Worm (Caenorhabditis elegans) whole organism, L1 larva: ENCODE measurements around the gene F53B2.5.

Source experiments
- alr-1 ChIP-seq: fragments of 200-800 bp; sonication (Bioruptor generic); optimal IDR thresholded peaks from 2 replicates; lab custom pipeline; 2018; ENCODE audit warnings: borderline replicate concordance, mild to moderate bottlenecking, missing genetic modification characterization, missing compliant biosample characterization
- blmp-1 ChIP-seq: fragments of 150-350 bp; optimal IDR thresholded peaks from 2 replicates; lab custom pipeline; 2014; ENCODE audit warnings: missing biosample characterization, missing genetic modification characterization
- ceh-82 ChIP-seq, 3 experiments: fragments of 150-350 bp in 1 of 3; sonication (generic microtip) in 2 of 3; optimal IDR thresholded peaks; 2 replicates each; lab custom pipeline; 2014 to 2017; ENCODE audit warnings: missing biosample characterization in 3 of 3, missing genetic modification characterization in 3 of 3
- egl-13 ChIP-seq: sonication (generic microtip); optimal IDR thresholded peaks from 2 replicates; lab custom pipeline; 2016; ENCODE audit warnings: missing genotype, missing genetic modification reagents, missing genetic modification characterization, missing compliant biosample characterization
- lin-13 ChIP-seq: fragments of 150-350 bp; optimal IDR thresholded peaks from 2 replicates; lab custom pipeline; 2014; ENCODE audit warnings: missing biosample characterization, missing genetic modification reagents, missing genetic modification characterization
- lin-15B ChIP-seq: fragments of 150-350 bp; sonication (generic microtip); optimal IDR thresholded peaks from 3 replicates; lab custom pipeline; 2014; ENCODE audit warnings: missing biosample characterization, missing genetic modification characterization
- nhr-76 ChIP-seq: sonication (generic microtip); optimal IDR thresholded peaks from 2 replicates; lab custom pipeline; 2017; ENCODE audit warnings: missing biosample characterization, missing genetic modification characterization
- nhr-77 ChIP-seq: fragments of 150-350 bp; optimal IDR thresholded peaks from 2 replicates; lab custom pipeline; 2014; ENCODE audit warnings: missing biosample characterization, missing genetic modification characterization
- nhr-85 ChIP-seq: sonication (generic microtip); peaks from one replicate; lab custom pipeline; 2016; ENCODE audit warnings: missing genetic modification characterization, inconsistent platforms, missing compliant biosample characterization
- pag-3 ChIP-seq: sonication (generic microtip); optimal IDR thresholded peaks from 2 replicates; lab custom pipeline; 2017; ENCODE audit warnings: missing genetic modification characterization, mild to moderate bottlenecking, missing compliant biosample characterization, antibody characterized with exemption, borderline replicate concordance; ENCODE audit not compliant: insufficient read depth
- unc-130 ChIP-seq: fragments of 150-350 bp; optimal IDR thresholded peaks from 2 replicates; lab custom pipeline; 2017; ENCODE audit warnings: missing biosample characterization, missing genetic modification characterization, inconsistent platforms

ce11 chrIV:12522521-12522920 is 8.4 kb downstream of the F53B2.5 start, which contains the start of gene sru-13:
- TF ChIP-seq pag-3 (no peak), nhr-85 (no peak), lin-13 (no peak), ceh-82 (tag; optimal IDR thresholded peaks at IDR 0.05; lab: Kevin White, UChicago) (no peak), egl-13 (tag; lab: Kevin White, UChicago) (no peak), nhr-76 (tag; lab: Kevin White, UChicago) (no peak), alr-1 (tag; lab: Kevin White, UChicago) (no peak), lin-15B (tag; lab: Kevin White, UChicago) (no peak), nhr-77 (tag; lab: Kevin White, UChicago) (no peak), blmp-1 (tag; lab: Kevin White, UChicago) (no peak), unc-130 (tag; lab: Kevin White, UChicago) (no peak)
